Worm (Caenorhabditis elegans) whole organism, young adult: ENCODE data around the gene F49F1.2.

Experiments used
- Y56A3A.18 ChIP-seq: fragments of 200-800 bp; sonication (Bioruptor generic); IDR thresholded peaks from 2 replicates; pipeline ENCODE4 v1.3.6; 2022; ENCODE audit warnings: missing genetic modification reagents, missing genetic modification characterization, missing compliant biosample characterization
- ZK185.1 ChIP-seq: sonication (generic microtip); optimal IDR thresholded peaks from 2 replicates; lab custom pipeline; 2016; ENCODE audit warnings: mild to moderate bottlenecking, missing genetic modification characterization, missing compliant biosample characterization; ENCODE audit not compliant: poor library complexity, severe bottlenecking
- attf-6 ChIP-seq: fragments of 200-800 bp; sonication (Bioruptor generic); IDR thresholded peaks from 2 replicates; pipeline ENCODE4 v1.3.6; 2022; ENCODE audit warnings: missing genetic modification reagents, missing genetic modification characterization, missing compliant biosample characterization
- cebp-2 ChIP-seq: fragments of 200-800 bp; sonication (Bioruptor generic); IDR thresholded peaks from 2 replicates; pipeline ENCODE4 v1.3.6; 2022; ENCODE audit warnings: missing genetic modification characterization, missing compliant biosample characterization
- die-1 ChIP-seq: sonication (generic microtip); optimal IDR thresholded peaks from 2 replicates; lab custom pipeline; 2016; ENCODE audit warnings: missing genotype, mild to moderate bottlenecking, missing genetic modification characterization, missing compliant biosample characterization
- gei-17 ChIP-seq: fragments of 200-800 bp; sonication (Bioruptor generic); optimal IDR thresholded peaks from 2 replicates; lab custom pipeline; 2018; ENCODE audit warnings: mild to moderate bottlenecking, missing genetic modification characterization, missing compliant biosample characterization
- madf-10 ChIP-seq: sonication (generic microtip); optimal IDR thresholded peaks from 2 replicates; lab custom pipeline; 2016; ENCODE audit warnings: mild to moderate bottlenecking, missing genetic modification characterization, missing compliant biosample characterization
- nfya-1 ChIP-seq: sonication (generic microtip); optimal IDR thresholded peaks from 2 replicates; lab custom pipeline; 2017; ENCODE audit warnings: antibody characterized with exemption, missing compliant biosample characterization, missing genetic modification characterization, borderline replicate concordance; ENCODE audit not compliant: insufficient read depth
- nhr-179 ChIP-seq: sonication (generic microtip); optimal IDR thresholded peaks from 2 replicates; lab custom pipeline; 2016; ENCODE audit warnings: mild to moderate bottlenecking, missing genetic modification characterization, missing compliant biosample characterization
- nhr-27 ChIP-seq: fragments of 200-800 bp; sonication (Bioruptor generic); optimal IDR thresholded peaks from 2 replicates; lab custom pipeline; 2018; ENCODE audit warnings: mild to moderate bottlenecking, missing genetic modification characterization, moderate library complexity, missing compliant biosample characterization
- pha-4 ChIP-seq: fragments of 150-350 bp; sonication (generic microtip); optimal IDR thresholded peaks from 2 replicates; lab custom pipeline; 2014; ENCODE audit warnings: missing biosample characterization, missing genetic modification reagents, missing genetic modification characterization
- rec-8 ChIP-seq, 2 experiments: sonication (generic microtip); optimal IDR thresholded peaks; 2 replicates each; lab custom pipeline; 2016; ENCODE audit warnings: mild to moderate bottlenecking in 2 of 2, missing genetic modification characterization in 2 of 2, missing genetic modification reagents in 2 of 2, missing genotype in 2 of 2, missing biosample characterization in 1 of 2, missing compliant biosample characterization in 1 of 2, moderate library complexity in 1 of 2

DNA sequence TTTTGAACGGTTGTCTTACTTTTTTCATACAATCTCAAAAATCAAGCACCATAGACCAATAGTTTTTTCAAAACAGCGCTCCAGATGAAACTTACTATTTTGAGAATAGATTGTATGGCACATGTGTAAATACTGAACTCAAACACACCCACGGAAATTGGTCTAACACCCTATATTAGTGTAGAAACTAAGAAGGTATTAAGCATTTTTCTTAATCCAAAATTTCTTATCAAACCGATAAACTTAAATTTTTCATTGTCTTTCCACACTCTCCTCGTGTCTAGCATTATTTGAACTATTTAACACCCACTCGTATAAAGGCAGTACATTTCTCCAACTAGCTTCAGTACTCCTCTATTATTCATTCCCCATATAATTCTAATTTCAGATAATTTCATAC, 34.4 kb downstream of the F49F1.2 start:
- no peak for TF ChIP-seq nhr-179
- TF ChIP-seq madf-10 (tag; lab: Kevin White, UChicago): no peak
- no peak for TF ChIP-seq rec-8 (tag; optimal IDR thresholded peaks at IDR 0.05; lab: Kevin White, UChicago)
- TF ChIP-seq attf-6 (GFP tag; lab: Robert Waterston, UW): no peak
- TF ChIP-seq pha-4 (tag; lab: Kevin White, UChicago): no peak
- TF ChIP-seq gei-17 (GFP tag; lab: Kevin White, UChicago): no peak
- TF ChIP-seq nhr-27 (tag; lab: Kevin White, UChicago): no peak
- TF ChIP-seq nfya-1: no peak
- no peak for TF ChIP-seq ZK185.1 (tag; lab: Kevin White, UChicago)
- no peak for TF ChIP-seq die-1 (tag; lab: Kevin White, UChicago)
- TF ChIP-seq Y56A3A.18: no peak
- no peak for TF ChIP-seq cebp-2 (GFP tag; lab: Robert Waterston, UW)
